Fruit fly (Drosophila melanogaster) whole organism, embryonic: ENCODE data around the gene CG34125.

Experiments
- Blimp-1 ChIP-seq: fragments of 200-800 bp; sonication (Bioruptor generic); optimal IDR thresholded peaks from 3 replicates; lab custom pipeline; 2018; ENCODE audit warnings: missing biosample characterization, missing genetic modification characterization, mild to moderate bottlenecking, moderate library complexity, missing genetic modification reagents
- CG1024 ChIP-seq: fragments of 200-800 bp; sonication (Bioruptor generic); IDR thresholded peaks from 2 replicates; pipeline ENCODE4 v1.3.6; 2022; ENCODE audit warnings: missing biosample characterization, missing genetic modification characterization
- CG10274 ChIP-seq: fragments of 200-800 bp; sonication (Bioruptor generic); optimal IDR thresholded peaks from 3 replicates; lab custom pipeline; 2017; ENCODE audit warnings: missing biosample characterization, mild to moderate bottlenecking, missing genetic modification characterization
- CG11504 ChIP-seq: fragments of 200-800 bp; sonication (Bioruptor generic); optimal IDR thresholded peaks from 3 replicates; lab custom pipeline; 2019; ENCODE audit warnings: missing biosample characterization, mild to moderate bottlenecking, missing genetic modification characterization, moderate library complexity
- CG12391 ChIP-seq: fragments of 200-800 bp; sonication (Bioruptor generic); optimal IDR thresholded peaks from 3 replicates; lab custom pipeline; 2018; ENCODE audit warnings: missing biosample characterization, mild to moderate bottlenecking, missing genetic modification characterization, moderate library complexity
- CG13296 ChIP-seq: fragments of 200-800 bp; sonication (Bioruptor generic); optimal IDR thresholded peaks from 3 replicates; lab custom pipeline; 2018; ENCODE audit warnings: missing biosample characterization, mild to moderate bottlenecking, missing genetic modification characterization
- CG14710 ChIP-seq: fragments of 200-800 bp; sonication (Bioruptor generic); optimal IDR thresholded peaks from 3 replicates; lab custom pipeline; 2019; ENCODE audit warnings: missing biosample characterization, mild to moderate bottlenecking, missing genetic modification characterization, moderate library complexity
- CG1529 ChIP-seq: fragments of 200-800 bp; sonication (Bioruptor generic); optimal IDR thresholded peaks from 3 replicates; lab custom pipeline; 2018; ENCODE audit warnings: missing biosample characterization, missing genetic modification characterization
- CG17361 ChIP-seq: fragments of 200-800 bp; sonication (Bioruptor generic); IDR thresholded peaks from 3 replicates; pipeline ENCODE4 v1.3.6; 2022; ENCODE audit warnings: missing biosample characterization, missing genetic modification characterization
- CG18262 ChIP-seq: fragments of 200-800 bp; optimal IDR thresholded peaks from 3 replicates; lab custom pipeline; 2019; ENCODE audit warnings: missing biosample characterization, mild to moderate bottlenecking, missing genetic modification characterization, moderate library complexity
- CG1832 ChIP-seq: fragments of 200-800 bp; sonication (Bioruptor generic); optimal IDR thresholded peaks from 2 replicates; lab custom pipeline; 2017; ENCODE audit warnings: missing biosample characterization, mild to moderate bottlenecking, missing genetic modification characterization, inconsistent platforms
- CG18599 ChIP-seq: fragments of 200-800 bp; sonication (Bioruptor generic); optimal IDR thresholded peaks from 3 replicates; lab custom pipeline; 2017; ENCODE audit warnings: missing biosample characterization, missing genetic modification characterization, mild to moderate bottlenecking, moderate library complexity, missing genetic modification reagents
- CG2678 ChIP-seq: fragments of 200-800 bp; sonication (Bioruptor generic); optimal IDR thresholded peaks from 3 replicates; lab custom pipeline; 2019; ENCODE audit warnings: missing biosample characterization, mild to moderate bottlenecking, missing genetic modification characterization, moderate library complexity
- CG2712 ChIP-seq: fragments of 200-800 bp; optimal IDR thresholded peaks from 3 replicates; lab custom pipeline; 2019; ENCODE audit warnings: missing biosample characterization, mild to moderate bottlenecking, missing genetic modification characterization, moderate library complexity
- CG3163 ChIP-seq: fragments of 200-800 bp; sonication (Bioruptor generic); optimal IDR thresholded peaks from 3 replicates; lab custom pipeline; 2016; ENCODE audit warnings: missing biosample characterization, missing genetic modification characterization
- CG33213 ChIP-seq: fragments of 200-800 bp; sonication (Bioruptor generic); optimal IDR thresholded peaks from 3 replicates; lab custom pipeline; 2016; ENCODE audit warnings: missing biosample characterization, missing genetic modification characterization
- CG4404 ChIP-seq: fragments of 200-800 bp; sonication (Bioruptor generic); IDR thresholded peaks from 2 replicates; pipeline ENCODE4 v1.3.6; 2022; ENCODE audit warnings: missing biosample characterization, missing genetic modification characterization
- CG4820 ChIP-seq: fragments of 200-800 bp; sonication (Bioruptor generic); optimal IDR thresholded peaks from 3 replicates; lab custom pipeline; 2016; ENCODE audit warnings: missing biosample characterization, missing genetic modification characterization
- CG6654 ChIP-seq: fragments of 200-800 bp; sonication (Bioruptor generic); optimal IDR thresholded peaks from 2 replicates; lab custom pipeline; 2017; ENCODE audit warnings: missing biosample characterization, mild to moderate bottlenecking, missing genetic modification characterization
- CG7839 ChIP-seq: fragments of 200-800 bp; sonication (Bioruptor generic); optimal IDR thresholded peaks from 3 replicates; lab custom pipeline; 2018; ENCODE audit warnings: missing biosample characterization, mild to moderate bottlenecking, missing genetic modification characterization, moderate library complexity
- CG8388 ChIP-seq: fragments of 200-800 bp; sonication (Bioruptor generic); optimal IDR thresholded peaks from 2 replicates; lab custom pipeline; 2019; ENCODE audit warnings: missing biosample characterization, mild to moderate bottlenecking, missing genetic modification characterization, moderate library complexity
- CoRest ChIP-seq: fragments of 200-800 bp; sonication (Bioruptor generic); optimal IDR thresholded peaks from 3 replicates; lab custom pipeline; 2018; ENCODE audit warnings: missing biosample characterization, mild to moderate bottlenecking, missing genetic modification characterization, moderate library complexity
- D19A ChIP-seq: fragments of 200-800 bp; optimal IDR thresholded peaks from 3 replicates; lab custom pipeline; 2019; ENCODE audit warnings: missing biosample characterization, mild to moderate bottlenecking, missing genetic modification characterization, moderate library complexity
- GATAe ChIP-seq: fragments of 200-800 bp; sonication (Bioruptor generic); conservative IDR thresholded peaks from 2 replicates; pipeline ENCODE4 v1.3.6; 2022; ENCODE audit warnings: missing biosample characterization, missing genetic modification characterization
- H15 ChIP-seq: fragments of 200-800 bp; sonication (Bioruptor generic); IDR thresholded peaks from 3 replicates; pipeline ENCODE4 v1.3.6; 2022; ENCODE audit warnings: missing biosample characterization, missing genetic modification characterization
- Hr51 ChIP-seq, 2 experiments: fragments of 200-800 bp; sonication (Bioruptor generic); optimal IDR thresholded peaks; 2 replicates in 1 of 2; 3 replicates in 1 of 2; lab custom pipeline; 2016 to 2018; ENCODE audit warnings: missing biosample characterization in 2 of 2, missing genetic modification characterization in 2 of 2, mild to moderate bottlenecking in 1 of 2, moderate library complexity in 1 of 2
- Kr ChIP-seq: fragments of 200-800 bp; sonication (Bioruptor generic); optimal IDR thresholded peaks from 2 replicates; lab custom pipeline; 2017; ENCODE audit warnings: missing biosample characterization, mild to moderate bottlenecking, missing genetic modification characterization
- Meics ChIP-seq: fragments of 200-800 bp; sonication (Bioruptor generic); optimal IDR thresholded peaks from 2 replicates; lab custom pipeline; 2017; ENCODE audit warnings: missing biosample characterization, mild to moderate bottlenecking, missing genetic modification characterization
- Nf-YA ChIP-seq: fragments of 200-800 bp; sonication (Bioruptor generic); IDR thresholded peaks from 2 replicates; pipeline ENCODE4 v1.3.6; 2022; ENCODE audit warnings: missing biosample characterization, missing genetic modification characterization
- Oli ChIP-seq: fragments of 200-800 bp; sonication (Bioruptor generic); optimal IDR thresholded peaks from 2 replicates; lab custom pipeline; 2018; ENCODE audit warnings: missing biosample characterization, mild to moderate bottlenecking, missing genetic modification characterization, moderate library complexity
- Ptx1 ChIP-seq: fragments of 200-800 bp; sonication (Bioruptor generic); IDR thresholded peaks from 2 replicates; pipeline ENCODE4 v1.3.6; 2022; ENCODE audit warnings: missing biosample characterization, missing genetic modification characterization
- Vsx1 ChIP-seq: fragments of 200-800 bp; sonication (Bioruptor generic); optimal IDR thresholded peaks from 2 replicates; lab custom pipeline; 2017; ENCODE audit warnings: missing biosample characterization, mild to moderate bottlenecking, missing genetic modification characterization, missing genetic modification reagents
- Xrp1 ChIP-seq: fragments of 200-800 bp; sonication (Bioruptor generic); IDR thresholded peaks from 2 replicates; pipeline ENCODE4 v1.3.6; 2022; ENCODE audit warnings: missing biosample characterization, missing genetic modification characterization
- bbx ChIP-seq: fragments of 200-800 bp; sonication (Bioruptor generic); IDR thresholded peaks from 2 replicates; pipeline ENCODE4 v1.3.6; 2022; ENCODE audit warnings: missing biosample characterization, missing genetic modification characterization; ENCODE audit not compliant: partially characterized antibody
- br ChIP-seq: fragments of >200 bp; optimal IDR thresholded peaks from 2 replicates; lab custom pipeline; 2017
- chm ChIP-seq: fragments of 200-800 bp; sonication (Bioruptor generic); IDR thresholded peaks from 2 replicates; pipeline ENCODE4 v1.3.6; 2022; ENCODE audit warnings: missing biosample characterization, missing genetic modification characterization
- crol ChIP-seq: fragments of 200-800 bp; sonication (Bioruptor generic); IDR thresholded peaks from 2 replicates; pipeline ENCODE4 v1.3.6; 2022; ENCODE audit warnings: missing biosample characterization, missing genetic modification characterization
- cwo ChIP-seq: fragments of 200-800 bp; sonication (Bioruptor generic); optimal IDR thresholded peaks from 3 replicates; lab custom pipeline; 2017; ENCODE audit warnings: missing biosample characterization, missing genetic modification characterization, mild to moderate bottlenecking, moderate library complexity, missing genetic modification reagents
- dpn ChIP-seq, 2 experiments: fragments of 200-800 bp; sonication (Bioruptor generic); optimal IDR thresholded peaks; 3 replicates each; lab custom pipeline; 2016; ENCODE audit warnings: missing biosample characterization in 2 of 2, missing genetic modification characterization in 2 of 2
- fd102C ChIP-seq: fragments of 200-800 bp; sonication (Bioruptor generic); optimal IDR thresholded peaks from 2 replicates; lab custom pipeline; 2018; ENCODE audit warnings: missing biosample characterization, mild to moderate bottlenecking, missing genetic modification characterization, moderate library complexity
- gro ChIP-seq: fragments of 200-800 bp; sonication (Bioruptor generic); optimal IDR thresholded peaks from 2 replicates; lab custom pipeline; 2016; ENCODE audit warnings: missing biosample characterization, missing genetic modification characterization
- h ChIP-seq: fragments of >200 bp; optimal IDR thresholded peaks from 2 replicates; lab custom pipeline; 2017
- lab ChIP-seq: fragments of 200-800 bp; sonication (Bioruptor generic); optimal IDR thresholded peaks from 3 replicates; lab custom pipeline; 2017; ENCODE audit warnings: missing biosample characterization, missing genetic modification characterization, mild to moderate bottlenecking, moderate library complexity, missing genetic modification reagents
- lola ChIP-seq, 3 experiments: fragments of >200 bp in 2 of 3; fragments of 200-800 bp in 1 of 3; sonication (Bioruptor generic) in 1 of 3; optimal IDR thresholded peaks; 2 replicates each; lab custom pipeline; 2017 to 2019; ENCODE audit warnings: missing biosample characterization in 3 of 3, missing genetic modification characterization in 3 of 3, mild to moderate bottlenecking in 1 of 3, moderate library complexity in 1 of 3
- nmo ChIP-seq: fragments of 200-800 bp; sonication (Bioruptor generic); optimal IDR thresholded peaks from 2 replicates; lab custom pipeline; 2018; ENCODE audit warnings: missing biosample characterization, mild to moderate bottlenecking, missing genetic modification characterization, moderate library complexity
- onecut ChIP-seq: fragments of 200-800 bp; sonication (Bioruptor generic); IDR thresholded peaks from 2 replicates; pipeline ENCODE4 v1.3.6; 2022; ENCODE audit warnings: missing biosample characterization, missing genetic modification characterization
- pita ChIP-seq: fragments of 200-800 bp; sonication (Bioruptor generic); optimal IDR thresholded peaks from 2 replicates; lab custom pipeline; 2017; ENCODE audit warnings: missing biosample characterization, mild to moderate bottlenecking, missing genetic modification characterization
- tgo ChIP-seq: fragments of 200-800 bp; sonication (Bioruptor generic); IDR thresholded peaks from 3 replicates; pipeline ENCODE4 v1.3.6; 2022; ENCODE audit warnings: missing biosample characterization, missing genetic modification characterization
- vvl ChIP-seq: fragments of 200-800 bp; sonication (Bioruptor generic); IDR thresholded peaks from 2 replicates; pipeline ENCODE4 v1.3.6; 2022; ENCODE audit warnings: missing biosample characterization, missing genetic modification characterization
- wdn ChIP-seq: fragments of 200-800 bp; sonication (Bioruptor generic); IDR thresholded peaks from 2 replicates; pipeline ENCODE4 v1.3.6; 2022; ENCODE audit warnings: missing biosample characterization, missing genetic modification characterization

The CG34125 gene

dm6 chr2L:4915715-4916153, 49.7 kb upstream of the CG34125 start:
- TF ChIP-seq D19A (tag; lab: Kevin White, UChicago) (peak; percentile 36), onecut (0 out of 2 replicates have a peak, but pooled peaks have one; percentile 16), CG12391 (tag; lab: Kevin White, UChicago) (peak; percentile 37), CG14710 (peak; percentile 37), Meics (GFP tag; lab: Kevin White, UChicago) (peak; percentile 5), vvl (GFP tag; lab: Robert Waterston, UW) (0 out of 2 replicates have a peak, but pooled peaks have one; percentile 22), lola (GFP tag; optimal IDR thresholded peaks at IDR 0.05; lab: Kevin White, UChicago) (peak in 1 of 3 experiments; percentile 37), CG2678 (tag; lab: Kevin White, UChicago) (peak; percentile 50), fd102C (GFP tag; lab: Kevin White, UChicago) (no peak), tgo (GFP tag; lab: Robert Waterston, UW) (0 out of 3 replicates have a peak, but pooled peaks have one; percentile 31), br (lab: Kevin White, UChicago) (no peak), wdn (GFP tag; lab: Robert Waterston, UW) (peak; percentile 13; the same call in 1 of the 2 replicates), CG18599 (GFP tag; lab: Kevin White, UChicago) (peak; percentile 22), CG1024 (GFP tag; lab: Robert Waterston, UW) (no peak), CG33213 (GFP tag; lab: Kevin White, UChicago) (peak; percentile 8), CG11504 (tag; lab: Kevin White, UChicago) (peak; percentile 63), H15 (GFP tag; lab: Robert Waterston, UW) (0 out of 3 replicates have a peak, but pooled peaks have one; percentile 59), Blimp-1 (GFP tag; lab: Kevin White, UChicago) (peak; percentile 55), CG18262 (tag; lab: Kevin White, UChicago) (peak; percentile 57), h (no peak), Oli (tag; lab: Kevin White, UChicago) (peak; percentile 22), CG17361 (peak; percentile 67), Nf-YA (GFP tag; lab: Robert Waterston, UW) (0 out of 2 replicates have a peak, but pooled peaks have one; percentile 43), pita (GFP tag; lab: Kevin White, UChicago) (no peak), CG4820 (GFP tag; lab: Kevin White, UChicago) (peak; percentile 24), CG1832 (GFP tag; lab: Kevin White, UChicago) (no peak), CG6654 (GFP tag; lab: Kevin White, UChicago) (no peak), bbx (GFP tag; lab: Robert Waterston, UW) (no peak), CG13296 (no peak), Kr (no peak), lab (GFP tag; lab: Kevin White, UChicago) (peak; percentile 50), nmo (GFP tag; lab: Kevin White, UChicago) (peak; percentile 51), CG8388 (GFP tag; lab: Kevin White, UChicago) (peak; percentile 15), CG1529 (GFP tag; lab: Kevin White, UChicago) (peak; percentile 28), dpn (GFP tag; optimal IDR thresholded peaks at IDR 0.05; lab: Kevin White, UChicago) (no peak), chm (GFP tag; lab: Robert Waterston, UW) (no peak), Ptx1 (GFP tag; lab: Robert Waterston, UW) (peak; percentile 18; the same call in 1 of the 2 replicates), CoRest (tag; lab: Kevin White, UChicago) (peak; percentile 22), CG4404 (GFP tag; lab: Robert Waterston, UW) (no peak), CG2712 (tag; lab: Kevin White, UChicago) (peak; percentile 49), Hr51 (GFP tag; optimal IDR thresholded peaks at IDR 0.05; lab: Kevin White, UChicago) (peak in 1 of 2 experiments; percentile 28), gro (GFP tag; lab: Kevin White, UChicago) (no peak), cwo (GFP tag; lab: Kevin White, UChicago) (peak; percentile 1), Vsx1 (GFP tag; lab: Kevin White, UChicago) (peak; percentile 15), GATAe (GFP tag; lab: Robert Waterston, UW) (no peak), Xrp1 (peak; percentile 39), crol (GFP tag; lab: Robert Waterston, UW) (peak; percentile 54), CG7839 (tag; lab: Kevin White, UChicago) (peak; percentile 41), CG3163 (GFP tag; lab: Kevin White, UChicago) (no peak), CG10274 (GFP tag; lab: Kevin White, UChicago) (no peak)
